Worm (Caenorhabditis elegans) whole organism, L1 larva: ENCODE measurements around the gene acer-1.

Experiments
- C16A3.4 ChIP-seq: fragments of 150-350 bp; optimal IDR thresholded peaks from 2 replicates; lab custom pipeline; 2014; ENCODE audit warnings: missing biosample characterization, missing genetic modification characterization
- C34B4.2 ChIP-seq: sonication (generic microtip); optimal IDR thresholded peaks from 2 replicates; lab custom pipeline; 2017; ENCODE audit warnings: mild to moderate bottlenecking, missing genetic modification characterization, missing compliant biosample characterization
- F16B12.6 ChIP-seq: fragments of 150-350 bp; optimal IDR thresholded peaks from 2 replicates; lab custom pipeline; 2014; ENCODE audit warnings: missing biosample characterization, missing genetic modification characterization
- Y116A8C.19 ChIP-seq: sonication (generic microtip); optimal IDR thresholded peaks from 2 replicates; lab custom pipeline; 2016; ENCODE audit warnings: missing compliant biosample characterization, missing genetic modification characterization, borderline replicate concordance
- alr-1 ChIP-seq: fragments of 200-800 bp; sonication (Bioruptor generic); optimal IDR thresholded peaks from 2 replicates; lab custom pipeline; 2018; ENCODE audit warnings: borderline replicate concordance, mild to moderate bottlenecking, missing genetic modification characterization, missing compliant biosample characterization
- aly-2 ChIP-seq: fragments of 150-350 bp; optimal IDR thresholded peaks from 2 replicates; lab custom pipeline; 2014; ENCODE audit warnings: missing biosample characterization, missing genetic modification characterization
- ceh-63 ChIP-seq: fragments of 200-800 bp; sonication (Bioruptor generic); optimal IDR thresholded peaks from 2 replicates; lab custom pipeline; 2018; ENCODE audit warnings: mild to moderate bottlenecking, missing genetic modification characterization, missing compliant biosample characterization
- ceh-90 ChIP-seq: sonication (generic microtip); optimal IDR thresholded peaks from 2 replicates; lab custom pipeline; 2016; ENCODE audit warnings: missing genetic modification characterization, missing compliant biosample characterization
- ces-1 ChIP-seq: fragments of 150-350 bp; optimal IDR thresholded peaks from 2 replicates; lab custom pipeline; 2014; ENCODE audit warnings: missing biosample characterization, missing genetic modification reagents, missing genetic modification characterization
- dpl-1 ChIP-seq, 3 experiments: fragments of 150-350 bp in 2 of 3; sonication (generic microtip) in 1 of 3; optimal IDR thresholded peaks; 2 replicates each; lab custom pipeline; 2014 to 2017; ENCODE audit warnings: missing biosample characterization in 3 of 3, missing genetic modification characterization in 3 of 3, missing genetic modification reagents in 3 of 3
- dsc-1 ChIP-seq: sonication (generic microtip); optimal IDR thresholded peaks from 2 replicates; lab custom pipeline; 2016; ENCODE audit warnings: mild to moderate bottlenecking, missing genetic modification characterization, missing compliant biosample characterization
- efl-1 ChIP-seq, 4 experiments: fragments of 150-350 bp; optimal IDR thresholded peaks in 3 of 4; peaks in 1 of 4; 1 replicate in 1 of 4; 2 replicates in 3 of 4; lab custom pipeline; 2014; ENCODE audit warnings: missing biosample characterization in 2 of 4, missing genetic modification characterization in 2 of 4, missing genetic modification reagents in 2 of 4
- efl-3 ChIP-seq: fragments of 200-800 bp; sonication (Bioruptor generic); optimal IDR thresholded peaks from 2 replicates; lab custom pipeline; 2018; ENCODE audit warnings: mild to moderate bottlenecking, missing genetic modification characterization, missing compliant biosample characterization
- egl-13 ChIP-seq: sonication (generic microtip); optimal IDR thresholded peaks from 2 replicates; lab custom pipeline; 2016; ENCODE audit warnings: missing genotype, missing genetic modification reagents, missing genetic modification characterization, missing compliant biosample characterization
- egl-27 ChIP-seq, 2 experiments: fragments of 150-350 bp in 1 of 2; sonication (generic microtip); optimal IDR thresholded peaks; 3 replicates each; lab custom pipeline; 2017 to 2018; ENCODE audit warnings: missing biosample characterization in 2 of 2, missing genetic modification characterization in 2 of 2, missing genetic modification reagents in 2 of 2
- elt-2 ChIP-seq: sonication (generic microtip); optimal IDR thresholded peaks from 2 replicates; lab custom pipeline; 2016; ENCODE audit warnings: missing genetic modification characterization, mild to moderate bottlenecking, inconsistent platforms, missing compliant biosample characterization, missing genetic modification reagents
- elt-3 ChIP-seq, 6 experiments: fragments of 150-350 bp in 1 of 6; sonication (generic microtip); optimal IDR thresholded peaks; 2 replicates each; lab custom pipeline; 2017 to 2018; ENCODE audit warnings: missing biosample characterization in 6 of 6, missing genetic modification characterization in 6 of 6, inconsistent platforms in 1 of 6
- ets-5 ChIP-seq: fragments of 200-800 bp; sonication (Bioruptor generic); IDR thresholded peaks from 2 replicates; pipeline ENCODE4 v1.3.6; 2022; ENCODE audit warnings: missing genetic modification characterization, missing compliant biosample characterization
- fos-1 ChIP-seq: fragments of 150-350 bp; optimal IDR thresholded peaks from 2 replicates; lab custom pipeline; 2014; ENCODE audit warnings: missing biosample characterization, missing genetic modification characterization
- grh-1 ChIP-seq: fragments of 200-800 bp; sonication (Bioruptor generic); IDR thresholded peaks from 2 replicates; pipeline ENCODE4 v1.3.6; 2022; ENCODE audit warnings: missing genetic modification reagents, missing genetic modification characterization, missing compliant biosample characterization
- hlh-17 ChIP-seq: fragments of 200-800 bp; sonication (Bioruptor generic); optimal IDR thresholded peaks from 2 replicates; lab custom pipeline; 2018; ENCODE audit warnings: missing genetic modification characterization, mild to moderate bottlenecking, missing compliant biosample characterization, moderate library complexity, borderline replicate concordance
- hpl-2 ChIP-seq: fragments of 150-350 bp; optimal IDR thresholded peaks from 2 replicates; lab custom pipeline; 2014; ENCODE audit warnings: missing biosample characterization, missing genetic modification reagents, missing genetic modification characterization
- irx-1 ChIP-seq: sonication (generic microtip); optimal IDR thresholded peaks from 2 replicates; lab custom pipeline; 2016; ENCODE audit warnings: missing genetic modification characterization, missing compliant biosample characterization
- isw-1 ChIP-seq: fragments of 200-800 bp; sonication (Bioruptor generic); IDR thresholded peaks from 2 replicates; pipeline ENCODE4 v1.3.6; 2022; ENCODE audit warnings: missing genetic modification characterization, missing compliant biosample characterization
- jun-1 ChIP-seq: fragments of 150-350 bp; optimal IDR thresholded peaks from 2 replicates; lab custom pipeline; 2014; ENCODE audit warnings: missing biosample characterization, missing genetic modification reagents, missing genetic modification characterization
- lin-13 ChIP-seq: fragments of 150-350 bp; optimal IDR thresholded peaks from 2 replicates; lab custom pipeline; 2014; ENCODE audit warnings: missing biosample characterization, missing genetic modification reagents, missing genetic modification characterization
- lin-14 ChIP-seq: fragments of 200-800 bp; sonication (Bioruptor generic); optimal IDR thresholded peaks from 2 replicates; lab custom pipeline; 2018; ENCODE audit warnings: mild to moderate bottlenecking, missing genetic modification characterization, moderate library complexity, missing compliant biosample characterization
- lin-35 ChIP-seq, 2 experiments: fragments of 150-350 bp; optimal IDR thresholded peaks; 2 replicates each; lab custom pipeline; 2014; ENCODE audit warnings: missing biosample characterization in 2 of 2, missing genetic modification characterization in 2 of 2, missing genetic modification reagents in 2 of 2
- lin-39 ChIP-seq: fragments of 150-350 bp; optimal IDR thresholded peaks from 2 replicates; lab custom pipeline; 2014; ENCODE audit warnings: missing biosample characterization, missing genetic modification reagents, missing genetic modification characterization
- lsy-2 ChIP-seq, 2 experiments: fragments of 150-350 bp; optimal IDR thresholded peaks; 2 replicates each; lab custom pipeline; 2014; ENCODE audit warnings: missing biosample characterization in 2 of 2, missing genetic modification characterization in 2 of 2
- nhr-11 ChIP-seq: fragments of 150-350 bp; optimal IDR thresholded peaks from 2 replicates; lab custom pipeline; 2014; ENCODE audit warnings: missing biosample characterization, missing genetic modification characterization
- nhr-12 ChIP-seq: sonication (generic microtip); optimal IDR thresholded peaks from 2 replicates; lab custom pipeline; 2017; ENCODE audit warnings: missing biosample characterization, missing genetic modification characterization
- nhr-20 ChIP-seq: sonication (generic microtip); optimal IDR thresholded peaks from 2 replicates; lab custom pipeline; 2016; ENCODE audit warnings: mild to moderate bottlenecking, missing genetic modification characterization, missing compliant biosample characterization
- nhr-237 ChIP-seq: fragments of 150-350 bp; optimal IDR thresholded peaks from 2 replicates; lab custom pipeline; 2014; ENCODE audit warnings: missing biosample characterization, missing genetic modification characterization
- nhr-47 ChIP-seq: sonication (generic microtip); optimal IDR thresholded peaks from 2 replicates; lab custom pipeline; 2016; ENCODE audit warnings: mild to moderate bottlenecking, missing genetic modification characterization, moderate library complexity, missing compliant biosample characterization
- nhr-76 ChIP-seq: sonication (generic microtip); optimal IDR thresholded peaks from 2 replicates; lab custom pipeline; 2017; ENCODE audit warnings: missing biosample characterization, missing genetic modification characterization
- nhr-85 ChIP-seq: sonication (generic microtip); peaks from one replicate; lab custom pipeline; 2016; ENCODE audit warnings: missing genetic modification characterization, inconsistent platforms, missing compliant biosample characterization
- nhr-90 ChIP-seq: sonication (generic microtip); optimal IDR thresholded peaks from 2 replicates; lab custom pipeline; 2016; ENCODE audit warnings: mild to moderate bottlenecking, missing genetic modification characterization, missing compliant biosample characterization; ENCODE audit not compliant: poor library complexity
- pax-3 ChIP-seq: fragments of 200-800 bp; sonication (Bioruptor generic); optimal IDR thresholded peaks from 2 replicates; lab custom pipeline; 2018; ENCODE audit warnings: mild to moderate bottlenecking, missing genetic modification characterization, moderate library complexity, missing compliant biosample characterization
- skn-1 ChIP-seq: fragments of 150-350 bp; optimal IDR thresholded peaks from 2 replicates; lab custom pipeline; 2014; ENCODE audit warnings: missing biosample characterization, missing genetic modification characterization
- snpc-4 ChIP-seq: fragments of 150-350 bp; optimal IDR thresholded peaks from 2 replicates; lab custom pipeline; 2014; ENCODE audit warnings: missing biosample characterization, missing genetic modification characterization
- sox-4 ChIP-seq: sonication (generic microtip); optimal IDR thresholded peaks from 2 replicates; lab custom pipeline; 2016; ENCODE audit warnings: missing genetic modification characterization, missing compliant biosample characterization
- sptf-1 ChIP-seq: fragments of 150-350 bp; optimal IDR thresholded peaks from 2 replicates; lab custom pipeline; 2014; ENCODE audit warnings: missing biosample characterization, missing genetic modification characterization
- swsn-7 ChIP-seq: sonication (generic microtip); optimal IDR thresholded peaks from 2 replicates; lab custom pipeline; 2016; ENCODE audit warnings: missing genetic modification characterization, missing compliant biosample characterization
- tbx-2 ChIP-seq: sonication (generic microtip); optimal IDR thresholded peaks from 2 replicates; lab custom pipeline; 2016; ENCODE audit warnings: missing genetic modification characterization, missing compliant biosample characterization
- tlp-1 ChIP-seq: fragments of 150-350 bp; optimal IDR thresholded peaks from 2 replicates; lab custom pipeline; 2014; ENCODE audit warnings: missing biosample characterization, missing genetic modification characterization
- unc-130 ChIP-seq: fragments of 150-350 bp; optimal IDR thresholded peaks from 2 replicates; lab custom pipeline; 2017; ENCODE audit warnings: missing biosample characterization, missing genetic modification characterization, inconsistent platforms
- unc-30 ChIP-seq: sonication (generic microtip); optimal IDR thresholded peaks from 2 replicates; lab custom pipeline; 2017; ENCODE audit warnings: missing biosample characterization, missing genetic modification characterization
- unc-98 ChIP-seq: fragments of 200-800 bp; sonication (Bioruptor generic); IDR thresholded peaks from 2 replicates; pipeline ENCODE4 v1.3.6; 2022; ENCODE audit warnings: missing genetic modification characterization, missing compliant biosample characterization
- zag-1 ChIP-seq: fragments of 150-350 bp; optimal IDR thresholded peaks from 2 replicates; lab custom pipeline; 2014; ENCODE audit warnings: missing biosample characterization, missing genetic modification characterization

acer-1 gene

ce11 chrII:6891838-6892237, 1.6 kb upstream of the acer-1 start (continued):
- TF ChIP-seq zag-1 (tag; lab: Kevin White, UChicago) (no peak), unc-130 (peak; percentile 91), sox-4 (no peak), F16B12.6 (no peak), pax-3 (tag; lab: Kevin White, UChicago) (peak; percentile 47), elt-2 (peak; percentile 69), hlh-17 (GFP tag; lab: Kevin White, UChicago) (no peak), tlp-1 (tag; lab: Kevin White, UChicago) (no peak), dpl-1 (GFP tag; optimal IDR thresholded peaks at IDR 0.05; lab: Kevin White, UChicago) (peak; percentile 15 to 46 (median 32)), lsy-2 (tag; optimal IDR thresholded peaks at IDR 0.05; lab: Kevin White, UChicago) (peak; percentile 51 to 71), ces-1 (GFP tag; lab: Kevin White, UChicago) (no peak), elt-3 (tag; optimal IDR thresholded peaks at IDR 0.05; lab: Kevin White, UChicago) (peak in 3 of 6 experiments; percentile 19 to 84 (median 76)), C34B4.2 (tag; lab: Kevin White, UChicago) (no peak), ets-5 (GFP tag; lab: Robert Waterston, UW) (no peak), dsc-1 (tag; lab: Kevin White, UChicago) (no peak), nhr-11 (tag; lab: Kevin White, UChicago) (no peak), sptf-1 (tag; lab: Kevin White, UChicago) (no peak), lin-39 (tag; lab: Kevin White, UChicago) (no peak), snpc-4 (tag; lab: Kevin White, UChicago) (no peak), isw-1 (GFP tag; lab: Robert Waterston, UW) (no peak), grh-1 (GFP tag; lab: Robert Waterston, UW) (no peak), nhr-12 (tag; lab: Kevin White, UChicago) (no peak), Y116A8C.19 (tag; lab: Kevin White, UChicago) (no peak), unc-30 (tag; lab: Kevin White, UChicago) (no peak), nhr-90 (peak; percentile 63), irx-1 (no peak), lin-13 (peak; percentile 47), nhr-237 (tag; lab: Kevin White, UChicago) (no peak), C16A3.4 (tag; lab: Kevin White, UChicago) (peak; percentile 62), fos-1 (tag; lab: Kevin White, UChicago) (no peak), ceh-63 (GFP tag; lab: Kevin White, UChicago) (no peak), ceh-90 (no peak), nhr-85 (tag; lab: Kevin White, UChicago) (peak; percentile 69), efl-3 (GFP tag; lab: Kevin White, UChicago) (no peak), efl-1 (optimal IDR thresholded peaks at IDR 0.05; lab: Kevin White, UChicago) (peak in 1 of 2 experiments; percentile 36), efl-1 (GFP tag; optimal IDR thresholded peaks at IDR 0.05 in 1 of 2; lab: Kevin White, UChicago) (peak; percentile 20 to 92), tbx-2 (peak; percentile 84), alr-1 (tag; lab: Kevin White, UChicago) (no peak)
- TF ChIP-seq, all 84 proteins: peak for 31

ce11 chrII:6891176-6891575, 976 bp upstream of the acer-1 start:
- TF ChIP-seq nhr-47 (tag; lab: Kevin White, UChicago) (peak; percentile 29), hpl-2 (no peak), Y116A8C.19 (tag; lab: Kevin White, UChicago) (no peak), lin-14 (peak; percentile 88), lin-39 (tag; lab: Kevin White, UChicago) (no peak), aly-2 (tag; lab: Kevin White, UChicago) (no peak), nhr-237 (tag; lab: Kevin White, UChicago) (no peak), ces-1 (GFP tag; lab: Kevin White, UChicago) (no peak), sptf-1 (tag; lab: Kevin White, UChicago) (no peak), nhr-20 (tag; lab: Kevin White, UChicago) (peak; percentile 81), ets-5 (GFP tag; lab: Robert Waterston, UW) (no peak), egl-13 (tag; lab: Kevin White, UChicago) (no peak), egl-27 (tag; optimal IDR thresholded peaks at IDR 0.05; lab: Kevin White, UChicago) (peak in 1 of 2 experiments; percentile 39), alr-1 (tag; lab: Kevin White, UChicago) (no peak), nhr-76 (no peak), nhr-85 (tag; lab: Kevin White, UChicago) (peak; percentile 87), F16B12.6 (no peak), nhr-12 (tag; lab: Kevin White, UChicago) (no peak), unc-98 (GFP tag; lab: Robert Waterston, UW) (no peak), lin-35 (GFP tag; optimal IDR thresholded peaks at IDR 0.05; lab: Kevin White, UChicago) (peak; percentile 33 to 77), jun-1 (peak; percentile 60), zag-1 (tag; lab: Kevin White, UChicago) (no peak), elt-3 (tag; optimal IDR thresholded peaks at IDR 0.05; lab: Kevin White, UChicago) (peak in 1 of 6 experiments; percentile 21), efl-3 (GFP tag; lab: Kevin White, UChicago) (no peak), pax-3 (tag; lab: Kevin White, UChicago) (no peak), skn-1 (tag; lab: Kevin White, UChicago) (peak; percentile 43), fos-1 (tag; lab: Kevin White, UChicago) (no peak), swsn-7 (tag; lab: Kevin White, UChicago) (peak; percentile 60)
